Worm (Caenorhabditis elegans): ENCODE data around the gene F49H6.5.

- no peak for TF ChIP-seq unc-62 (GFP tag; optimal IDR thresholded peaks at IDR 0.05)
- no peak for TF ChIP-seq lsy-2 (tag; optimal IDR thresholded peaks at IDR 0.05)
- TF ChIP-seq egl-27 (tag; optimal IDR thresholded peaks at IDR 0.05), result no peak
These were observed 31.3 kb upstream of the F49H6.5 start, which contains the start of gene srz-95 for ce11 chrV:16991734-16992133.
